Fruit fly (Drosophila melanogaster) S2 (cell line): Measurements from ENCODE around the gene Osi10a.

Experiments used
- CG8478 ChIP-seq: fragments of >200 bp; optimal IDR thresholded peaks from 2 replicates; lab custom pipeline; 2018
- CTCF ChIP-seq, 2 experiments: fragments of >200 bp; optimal IDR thresholded peaks; 2 replicates each; lab custom pipeline; 2018

The Osi10a gene

DNA sequence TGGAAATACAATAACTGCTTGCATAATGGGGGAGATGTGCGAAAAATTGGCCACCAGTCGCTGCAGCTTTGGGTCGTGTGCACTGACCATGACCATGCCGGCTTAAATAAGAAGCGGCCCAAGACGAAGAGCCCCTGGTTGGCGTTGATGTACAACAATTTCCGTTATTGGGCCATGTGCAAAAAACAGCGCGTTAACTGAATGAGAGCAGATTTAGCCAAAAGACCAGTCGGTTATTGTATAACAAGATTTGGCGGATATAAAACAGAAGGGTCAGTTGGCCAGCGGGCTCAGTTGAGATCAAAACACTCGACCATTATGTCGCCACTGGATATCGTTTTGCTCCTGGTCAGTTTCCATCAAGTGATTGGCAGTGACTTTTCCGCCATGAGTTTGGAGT lies at the start of gene Osi10a:
Gene Osi10a, plus strand, starts transcription at position 301 of the 400 bp plus-strand sequence.
- no peak for TF ChIP-seq CG8478 (lab: Kevin White, UChicago)
- no peak for TF ChIP-seq CTCF (optimal IDR thresholded peaks at IDR 0.05; lab: Kevin White, UChicago)

DNA sequence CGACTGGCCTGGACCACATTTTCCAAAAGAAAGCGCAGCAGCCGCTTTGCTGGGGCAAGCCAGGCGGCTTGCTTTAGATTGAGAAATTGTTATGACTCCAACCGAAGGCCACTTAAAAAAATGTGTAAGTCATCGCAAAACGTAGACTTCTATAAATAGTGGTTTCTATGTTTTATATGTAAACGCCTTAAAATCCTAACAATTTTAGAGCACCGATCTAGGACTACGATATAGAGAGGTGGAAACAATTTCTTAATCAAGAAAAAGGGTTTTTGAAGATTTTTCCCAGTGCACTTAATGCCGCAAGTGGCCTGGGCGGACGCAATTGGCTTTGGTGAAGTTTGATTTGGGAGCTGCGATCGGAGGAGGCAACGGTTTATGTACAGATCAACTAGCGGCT lies 49.5 kb upstream of the Osi10a start:
- TF ChIP-seq CG8478 (lab: Kevin White, UChicago) = no peak
- TF ChIP-seq CTCF (optimal IDR thresholded peaks at IDR 0.05; lab: Kevin White, UChicago) = no peak

DNA sequence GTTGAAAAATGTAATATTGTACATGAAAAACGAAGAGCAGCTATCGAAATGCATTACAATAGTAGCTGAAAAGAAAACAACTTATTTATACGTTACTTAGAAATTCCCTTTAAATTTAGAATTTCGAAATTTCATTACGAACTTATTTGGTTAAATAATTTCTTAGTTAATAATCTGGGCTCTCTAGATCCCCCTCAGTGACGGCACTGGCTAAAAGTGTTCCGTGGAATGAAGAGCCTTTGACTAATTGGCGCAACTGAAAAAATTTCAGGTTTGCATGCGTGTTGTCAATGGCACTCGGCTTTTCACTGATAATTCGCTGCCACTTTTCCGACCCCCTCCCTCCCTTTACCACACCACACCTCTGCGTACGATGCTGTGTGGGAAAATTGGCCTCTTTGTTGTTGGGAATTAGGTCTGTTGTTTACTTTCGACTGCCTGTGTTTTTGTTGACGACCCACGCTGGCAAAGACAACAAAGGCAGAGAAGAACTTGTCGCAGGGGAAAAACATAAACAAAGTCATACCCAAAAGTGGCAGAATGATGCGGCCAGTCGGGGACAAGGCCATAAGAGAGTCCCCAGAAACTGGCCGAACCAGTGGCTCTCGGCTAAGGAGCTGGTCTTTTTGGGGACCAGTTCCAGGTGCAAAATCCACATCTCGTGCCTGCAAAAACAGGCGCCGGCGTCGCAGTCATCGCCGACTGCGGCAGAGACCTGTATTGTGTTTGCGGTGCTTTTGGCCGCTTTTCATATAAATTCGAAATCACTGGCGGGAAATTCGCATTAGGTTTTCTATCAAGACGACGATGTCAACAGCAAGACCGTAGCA lies 48.5 kb upstream of the Osi10a start, which contains the start of gene Osi3:
Gene Osi3, plus strand, starts transcription at position 780 of the 830 bp plus-strand sequence.
- TF ChIP-seq CTCF (optimal IDR thresholded peaks at IDR 0.05; lab: Kevin White, UChicago) (no peak), CG8478 (lab: Kevin White, UChicago) (no peak)

DNA sequence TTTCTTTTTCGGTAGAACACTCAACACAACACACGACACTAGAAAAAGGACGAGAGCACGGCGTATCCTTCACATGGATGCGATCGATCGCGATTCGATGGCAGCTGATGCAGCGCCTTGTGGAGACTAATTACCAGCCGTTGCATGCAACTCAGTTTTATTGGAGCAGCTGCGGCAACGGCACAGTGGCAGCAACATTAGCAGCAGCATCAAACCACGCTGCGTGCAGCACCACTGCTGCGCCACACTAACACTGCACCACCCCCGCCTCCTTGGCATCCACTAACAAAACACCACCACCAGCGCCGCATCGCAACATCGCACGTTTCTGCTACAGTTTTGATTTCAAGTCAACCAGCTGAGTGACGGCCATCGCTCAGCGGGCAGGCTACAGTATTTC lies 42.1 kb upstream of the Osi10a start, which contains the start of gene Osi4:
Gene Osi4, minus strand, starts transcription at position 101 of the 400 bp plus-strand sequence.
- TF ChIP-seq CTCF (optimal IDR thresholded peaks at IDR 0.05; lab: Kevin White, UChicago) (no peak), CG8478 (lab: Kevin White, UChicago) (no peak)

DNA sequence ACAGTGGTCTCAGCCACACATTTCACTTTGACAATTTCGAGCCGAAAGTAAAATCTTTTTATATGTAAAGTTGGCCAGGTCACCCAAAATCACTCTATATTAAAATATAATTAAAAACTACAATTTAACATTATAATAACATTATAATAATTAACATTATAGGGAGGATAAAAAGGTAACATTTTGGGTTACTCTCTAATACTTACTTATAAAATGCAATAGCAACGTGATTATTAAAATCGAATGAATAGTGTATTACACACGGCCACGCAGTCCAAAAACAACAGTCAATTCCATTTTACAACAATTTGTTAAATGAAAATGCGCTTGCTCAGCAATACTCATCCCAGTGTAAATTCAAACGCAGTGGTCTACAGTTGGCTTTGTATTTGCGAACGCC lies 41.6 kb upstream of the Osi10a start:
- TF ChIP-seq CG8478 (lab: Kevin White, UChicago) (no peak), CTCF (optimal IDR thresholded peaks at IDR 0.05; lab: Kevin White, UChicago) (no peak)

DNA sequence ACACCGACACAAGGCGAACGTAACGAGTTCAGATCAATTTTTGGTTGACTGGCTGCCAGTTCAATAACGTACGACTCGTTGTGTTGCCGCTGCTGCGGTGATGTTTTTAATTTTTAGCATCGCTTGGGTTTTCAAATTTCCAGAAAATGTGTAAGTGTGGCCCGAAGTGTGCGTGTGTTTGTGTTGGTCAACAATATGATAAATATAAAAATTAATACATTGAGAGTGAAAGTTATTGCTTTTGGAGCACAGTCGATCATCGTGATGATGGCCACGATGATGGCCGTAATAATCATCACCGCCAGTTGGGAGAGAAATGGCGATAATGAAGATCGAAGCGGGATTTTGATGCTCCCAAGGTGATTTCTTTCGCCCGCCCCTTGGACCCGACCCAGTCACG lies 37.6 kb upstream of the Osi10a start:
- TF ChIP-seq CTCF (optimal IDR thresholded peaks at IDR 0.05; lab: Kevin White, UChicago) = no peak
- TF ChIP-seq CG8478 (lab: Kevin White, UChicago) = no peak

DNA sequence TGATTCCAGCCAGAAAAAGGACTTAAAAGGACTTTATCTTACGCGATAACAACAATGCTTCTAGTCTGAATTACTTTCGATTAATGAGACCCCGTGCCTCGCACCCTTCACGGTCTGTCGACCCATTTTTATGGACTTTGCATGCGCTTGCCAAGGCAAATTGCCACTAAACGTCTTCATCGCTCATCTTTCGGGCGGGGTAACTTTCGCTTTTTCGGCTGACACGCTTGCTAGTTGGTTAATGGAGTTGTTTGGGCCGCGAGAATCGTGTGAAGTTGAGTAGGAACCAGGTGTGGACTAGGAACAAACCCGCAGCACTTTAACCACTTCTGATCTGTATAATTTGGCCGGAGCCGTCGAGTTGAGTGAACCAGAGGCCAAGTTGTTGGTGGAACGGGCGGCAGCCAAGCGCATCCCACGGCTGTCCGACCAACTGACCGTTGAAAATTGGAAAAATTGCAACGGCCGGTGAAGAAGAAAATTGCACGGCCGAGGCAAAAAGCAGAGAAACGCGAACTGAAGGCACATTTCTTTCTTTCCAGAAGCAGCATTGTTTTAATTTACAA lies 36.7 kb upstream of the Osi10a start, which contains the start of gene Osi5:
Gene Osi5, plus strand, starts transcription at position 516 of the 566 bp plus-strand sequence.
- TF ChIP-seq CTCF (optimal IDR thresholded peaks at IDR 0.05; lab: Kevin White, UChicago) (no peak), CG8478 (lab: Kevin White, UChicago) (no peak)

DNA sequence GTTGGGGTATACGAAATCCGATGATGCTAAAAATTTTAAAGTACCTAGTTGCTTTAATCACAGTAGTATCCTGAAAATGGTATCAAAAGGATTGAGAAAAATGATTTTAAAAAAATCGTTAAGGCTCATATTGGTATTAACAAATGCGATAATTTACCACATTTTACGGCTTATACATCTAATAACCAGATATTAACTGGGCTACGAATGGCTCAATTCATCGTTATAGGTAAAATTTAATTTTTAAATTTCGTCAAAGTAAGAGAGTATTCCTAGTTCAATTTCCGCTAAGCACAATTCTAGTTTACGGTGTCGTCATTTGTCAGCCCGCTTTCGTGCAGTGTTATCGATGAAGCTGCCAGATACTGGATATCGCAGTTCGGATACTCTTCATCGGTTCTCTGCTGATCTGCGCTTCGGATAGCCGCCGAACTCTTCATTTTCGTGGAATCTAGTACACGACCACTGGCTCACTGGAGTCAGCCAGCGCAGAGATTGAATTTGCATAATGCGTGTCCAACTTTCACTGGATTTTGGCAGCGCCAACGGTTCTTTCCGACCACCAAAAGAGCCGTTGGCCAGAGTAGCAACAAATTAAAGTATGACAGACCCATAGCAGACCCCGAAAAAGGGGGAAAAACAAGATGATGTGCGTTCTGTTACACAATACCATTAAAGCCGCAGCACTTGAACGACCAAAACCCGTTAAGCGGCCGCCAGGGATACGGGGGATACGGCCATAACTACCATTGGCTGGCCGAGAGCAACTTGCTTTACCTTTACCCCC lies 34.5 kb upstream of the Osi10a start:
- no peak for TF ChIP-seq CTCF (optimal IDR thresholded peaks at IDR 0.05; lab: Kevin White, UChicago)
- TF ChIP-seq CG8478 (lab: Kevin White, UChicago) = no peak

DNA sequence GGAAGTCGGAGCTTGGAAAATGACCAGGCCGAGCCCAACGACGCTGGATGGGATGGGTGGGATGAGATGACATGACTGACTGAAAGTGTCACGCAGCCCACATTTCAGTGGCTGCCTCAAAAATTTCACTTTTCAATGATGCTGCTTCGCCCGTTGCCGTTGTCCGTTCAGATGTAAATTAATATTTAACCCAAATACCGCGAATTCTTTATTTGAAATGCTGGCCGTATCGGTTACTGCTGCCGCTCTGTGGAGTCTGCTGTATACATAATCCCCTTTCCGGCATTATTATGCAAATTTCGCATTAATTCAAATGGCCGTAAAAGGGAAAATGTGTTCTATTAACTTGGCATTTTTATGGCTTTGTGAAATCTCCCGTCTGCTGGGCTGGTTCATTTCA lies 33.5 kb upstream of the Osi10a start:
- TF ChIP-seq CTCF (optimal IDR thresholded peaks at IDR 0.05; lab: Kevin White, UChicago) = no peak
- no peak for TF ChIP-seq CG8478 (lab: Kevin White, UChicago)

DNA sequence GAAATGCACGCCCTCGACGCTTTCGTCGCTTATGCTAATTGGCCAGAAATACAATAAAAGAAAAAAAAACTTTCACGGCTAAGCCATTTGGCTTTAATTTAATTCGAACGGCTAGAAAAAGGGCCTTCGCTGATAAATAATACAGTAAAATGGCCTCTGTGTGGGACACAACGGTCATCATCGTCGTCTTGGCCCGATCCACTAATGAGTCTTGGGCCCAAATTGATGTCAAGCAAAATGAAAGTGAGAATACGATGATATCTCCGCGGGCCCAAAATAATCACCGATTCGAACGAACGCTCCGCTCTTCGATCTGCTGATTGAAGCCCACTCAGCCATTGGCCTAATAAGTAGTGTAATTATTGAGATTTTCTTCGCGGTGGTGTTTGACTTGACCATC lies 32.4 kb upstream of the Osi10a start:
- TF ChIP-seq CG8478 (lab: Kevin White, UChicago) (no peak), CTCF (optimal IDR thresholded peaks at IDR 0.05; lab: Kevin White, UChicago) (no peak)

DNA sequence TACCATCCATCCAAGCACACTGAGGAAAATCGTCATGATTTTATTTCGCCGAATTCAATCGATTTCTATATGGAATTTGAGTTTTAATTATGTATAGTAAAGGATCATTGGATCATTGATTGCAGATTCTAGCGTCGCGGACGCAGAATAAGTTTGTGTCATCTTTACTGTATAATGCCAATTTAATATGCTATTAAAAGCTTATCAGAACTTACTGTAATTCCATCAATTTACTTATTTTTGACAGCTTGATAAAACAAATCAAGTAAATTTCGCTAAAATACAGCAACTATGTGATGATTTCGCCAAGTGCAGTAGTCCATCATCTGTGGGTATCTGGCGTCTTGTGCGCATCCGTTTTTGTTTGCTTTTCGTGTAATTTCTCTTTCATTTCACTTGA lies 30.7 kb upstream of the Osi10a start:
- TF ChIP-seq CTCF (optimal IDR thresholded peaks at IDR 0.05; lab: Kevin White, UChicago) (no peak), CG8478 (lab: Kevin White, UChicago) (no peak)

DNA sequence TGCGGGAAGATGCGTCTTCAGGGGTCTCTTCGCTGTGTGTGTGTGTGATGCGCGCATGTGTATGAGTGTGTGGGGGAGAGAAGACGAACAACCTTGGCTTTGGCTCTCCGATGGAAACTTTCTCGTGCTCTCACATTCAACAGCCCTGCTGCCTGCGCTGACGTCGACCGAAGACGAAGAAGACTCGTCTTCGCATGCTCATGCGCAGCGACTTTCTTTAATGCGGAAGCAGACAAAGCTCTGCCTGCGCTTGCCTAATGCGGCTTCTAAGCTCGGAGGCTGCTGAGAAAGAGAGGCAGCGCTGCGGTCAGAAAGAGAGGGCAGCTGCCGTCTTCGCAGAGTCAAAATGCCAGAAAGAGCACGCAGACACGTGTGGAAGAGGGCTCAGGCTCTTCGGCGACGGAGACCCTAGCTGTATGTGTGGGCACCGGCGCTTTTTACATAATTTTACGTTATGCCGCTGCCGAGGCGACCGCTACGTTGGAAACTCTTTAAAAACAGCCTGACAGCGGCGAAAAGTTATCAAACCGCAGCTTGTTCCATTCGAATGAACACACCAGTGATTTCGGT lies 29.5 kb upstream of the Osi10a start, which contains the start of gene Osi6:
Gene Osi6, plus strand, starts transcription at position 520 of the 570 bp plus-strand sequence.
- TF ChIP-seq CTCF (optimal IDR thresholded peaks at IDR 0.05; lab: Kevin White, UChicago) = no peak
- no peak for TF ChIP-seq CG8478 (lab: Kevin White, UChicago)

DNA sequence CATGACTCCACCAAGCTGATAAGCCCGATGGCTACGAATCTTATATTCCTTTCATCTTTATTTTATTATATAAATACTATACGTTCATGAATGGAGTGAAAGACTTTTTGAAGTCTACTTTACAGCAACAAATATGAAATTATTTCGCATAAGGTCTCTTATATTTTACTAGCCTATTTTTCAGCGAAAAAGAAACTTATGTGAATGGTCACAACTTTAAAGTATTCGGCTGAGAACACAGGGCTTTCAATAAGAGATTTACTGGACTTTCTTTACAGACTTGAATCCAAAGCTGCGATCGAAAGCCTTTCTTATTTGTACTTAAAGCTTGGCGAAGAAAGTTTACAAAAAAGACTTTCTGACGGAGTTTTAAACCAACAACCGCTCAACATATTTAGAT lies 24.8 kb upstream of the Osi10a start:
- TF ChIP-seq CG8478 (lab: Kevin White, UChicago) (no peak), CTCF (optimal IDR thresholded peaks at IDR 0.05; lab: Kevin White, UChicago) (no peak)

DNA sequence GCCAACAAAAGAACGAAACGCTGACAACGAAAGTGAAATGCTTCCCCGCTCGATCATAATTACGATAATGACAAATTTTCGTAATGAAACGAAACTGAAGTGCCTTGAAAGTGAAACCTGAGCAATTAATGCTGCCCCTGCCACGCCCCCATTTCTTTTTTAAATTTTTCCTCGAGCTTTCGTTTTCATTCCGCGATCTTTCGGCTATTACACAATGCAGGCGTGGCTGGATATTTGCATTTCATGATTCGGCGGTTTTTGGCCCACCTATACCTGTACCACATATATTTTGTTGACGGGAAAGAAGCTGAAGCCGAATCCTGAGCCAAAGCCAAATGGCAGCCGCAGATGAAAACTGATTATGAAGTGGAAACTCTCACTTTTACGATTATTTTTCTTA lies 23.5 kb upstream of the Osi10a start:
- no peak for TF ChIP-seq CTCF (optimal IDR thresholded peaks at IDR 0.05; lab: Kevin White, UChicago)
- TF ChIP-seq CG8478 (lab: Kevin White, UChicago) = no peak
